Worm (Caenorhabditis elegans) whole organism, L3 larva: ENCODE results near the gene plep-1.

Experiments
- R02D3.7 ChIP-seq: fragments of 150-350 bp; optimal IDR thresholded peaks from 2 replicates; lab custom pipeline; 2014; ENCODE audit warnings: missing biosample characterization, missing genetic modification characterization
- aly-2 ChIP-seq: fragments of 150-350 bp; optimal IDR thresholded peaks from 2 replicates; lab custom pipeline; 2014; ENCODE audit warnings: missing biosample characterization, missing genetic modification characterization
- ceh-28 ChIP-seq: fragments of 150-350 bp; optimal IDR thresholded peaks from 2 replicates; lab custom pipeline; 2014; ENCODE audit warnings: missing biosample characterization, missing genetic modification reagents, missing genetic modification characterization
- elt-3 ChIP-seq, 3 experiments: fragments of 150-350 bp in 1 of 3; sonication (generic microtip) in 2 of 3; optimal IDR thresholded peaks; 2 replicates in 2 of 3; 4 replicates in 1 of 3; lab custom pipeline; 2014 to 2017; ENCODE audit warnings: missing biosample characterization in 3 of 3, missing genetic modification characterization in 3 of 3
- fkh-10 ChIP-seq: sonication (generic microtip); optimal IDR thresholded peaks from 2 replicates; lab custom pipeline; 2017; ENCODE audit warnings: missing biosample characterization, missing genetic modification reagents, missing genetic modification characterization
- nhr-237 ChIP-seq: fragments of 150-350 bp; optimal IDR thresholded peaks from 2 replicates; lab custom pipeline; 2014; ENCODE audit warnings: missing biosample characterization, missing genetic modification characterization
- skn-1 ChIP-seq: fragments of 150-350 bp; optimal IDR thresholded peaks from 2 replicates; lab custom pipeline; 2014; ENCODE audit warnings: missing biosample characterization, missing genetic modification characterization
- tbx-2 ChIP-seq: sonication (generic microtip); optimal IDR thresholded peaks from 2 replicates; lab custom pipeline; 2016; ENCODE audit warnings: mild to moderate bottlenecking, missing genetic modification characterization, missing compliant biosample characterization
- zag-1 ChIP-seq: fragments of 150-350 bp; optimal IDR thresholded peaks from 2 replicates; lab custom pipeline; 2014; ENCODE audit warnings: missing biosample characterization, missing genetic modification characterization
- ztf-11 ChIP-seq: fragments of 150-350 bp; optimal IDR thresholded peaks from 2 replicates; lab custom pipeline; 2014; ENCODE audit warnings: missing biosample characterization, missing genetic modification characterization

DNA sequence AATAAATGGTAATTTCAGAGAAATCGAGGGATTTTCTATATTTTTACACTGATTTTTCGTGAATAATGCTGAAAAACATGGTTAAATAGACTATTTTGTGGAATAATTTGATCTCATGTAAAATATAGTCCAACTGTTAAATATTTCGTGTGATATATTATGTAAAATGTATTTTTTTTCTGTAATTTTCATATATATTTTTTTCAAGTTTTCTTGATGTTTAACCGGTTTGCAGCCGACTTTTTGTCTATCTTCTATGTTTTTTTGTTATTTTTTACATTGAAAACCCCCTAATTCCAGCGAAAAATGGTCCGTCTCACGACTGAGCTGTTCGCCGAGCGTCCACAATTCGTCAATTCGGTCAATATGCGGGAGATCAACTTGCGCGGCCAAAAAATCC is 12.0 kb upstream of the plep-1 start, which contains the start of gene mog-2:
- TF ChIP-seq R02D3.7 (tag; lab: Kevin White, UChicago) (no peak), zag-1 (tag; lab: Kevin White, UChicago) (no peak), fkh-10 (GFP tag; lab: Kevin White, UChicago) (no peak), aly-2 (tag; lab: Kevin White, UChicago) (no peak), skn-1 (tag; lab: Kevin White, UChicago) (no peak), ztf-11 (no peak), tbx-2 (no peak), ceh-28 (tag; lab: Kevin White, UChicago) (no peak), nhr-237 (tag; lab: Kevin White, UChicago) (no peak), elt-3 (tag; optimal IDR thresholded peaks at IDR 0.05; lab: Kevin White, UChicago) (no peak)
